Worm (Caenorhabditis elegans) whole organism, L3 larva: ENCODE data around the gene gpa-2.

Experiments used
- R02D3.7 ChIP-seq: fragments of 150-350 bp; optimal IDR thresholded peaks from 2 replicates; lab custom pipeline; 2014; ENCODE audit warnings: missing biosample characterization, missing genetic modification characterization
- ama-1 ChIP-seq: fragments of 150-350 bp; optimal IDR thresholded peaks from 2 replicates; lab custom pipeline; 2018
- ceh-28 ChIP-seq: fragments of 150-350 bp; optimal IDR thresholded peaks from 2 replicates; lab custom pipeline; 2014; ENCODE audit warnings: missing biosample characterization, missing genetic modification reagents, missing genetic modification characterization
- ceh-82 ChIP-seq: fragments of 150-350 bp; optimal IDR thresholded peaks from 2 replicates; lab custom pipeline; 2014; ENCODE audit warnings: missing biosample characterization, missing genetic modification characterization
- ceh-9 ChIP-seq: sonication (generic microtip); optimal IDR thresholded peaks from 2 replicates; lab custom pipeline; 2018; ENCODE audit warnings: missing biosample characterization, missing genetic modification characterization
- daf-12 ChIP-seq: fragments of 150-350 bp; optimal IDR thresholded peaks from 2 replicates; lab custom pipeline; 2014; ENCODE audit warnings: missing biosample characterization, missing genetic modification reagents, missing genetic modification characterization
- egl-5 ChIP-seq: fragments of 150-350 bp; optimal IDR thresholded peaks from 2 replicates; lab custom pipeline; 2017; ENCODE audit warnings: missing biosample characterization, missing genetic modification reagents, missing genetic modification characterization, inconsistent platforms
- elt-2 ChIP-seq: sonication (generic microtip); optimal IDR thresholded peaks from 2 replicates; lab custom pipeline; 2016; ENCODE audit warnings: missing genetic modification reagents, mild to moderate bottlenecking, missing genetic modification characterization, missing compliant biosample characterization
- eor-1 ChIP-seq, 2 experiments: fragments of 150-350 bp; optimal IDR thresholded peaks; 2 replicates each; lab custom pipeline; 2014 to 2018; ENCODE audit warnings: missing biosample characterization in 2 of 2, missing genetic modification characterization in 2 of 2
- fkh-2 ChIP-seq: fragments of 150-350 bp; optimal IDR thresholded peaks from 2 replicates; lab custom pipeline; 2014; ENCODE audit warnings: missing biosample characterization, missing genetic modification reagents, missing genetic modification characterization
- fos-1 ChIP-seq: fragments of 150-350 bp; optimal IDR thresholded peaks from 2 replicates; lab custom pipeline; 2014; ENCODE audit warnings: missing biosample characterization, missing genetic modification characterization
- hmg-11 ChIP-seq: sonication (generic microtip); optimal IDR thresholded peaks from 2 replicates; lab custom pipeline; 2016; ENCODE audit warnings: missing genetic modification characterization, missing compliant biosample characterization
- lin-15B ChIP-seq: fragments of 150-350 bp; optimal IDR thresholded peaks from 2 replicates; lab custom pipeline; 2014; ENCODE audit warnings: missing biosample characterization, missing genetic modification characterization
- lin-39 ChIP-seq: fragments of 150-350 bp; optimal IDR thresholded peaks from 2 replicates; lab custom pipeline; 2018; ENCODE audit warnings: missing biosample characterization, missing genetic modification reagents, missing genetic modification characterization
- mdl-1 ChIP-seq: fragments of 150-350 bp; optimal IDR thresholded peaks from 2 replicates; lab custom pipeline; 2014; ENCODE audit warnings: missing biosample characterization, missing genetic modification characterization
- mml-1 ChIP-seq: fragments of 150-350 bp; sonication (generic microtip); optimal IDR thresholded peaks from 3 replicates; lab custom pipeline; 2014; ENCODE audit warnings: missing biosample characterization, missing genetic modification characterization
- nhr-11 ChIP-seq: fragments of 150-350 bp; optimal IDR thresholded peaks from 2 replicates; lab custom pipeline; 2014; ENCODE audit warnings: missing biosample characterization, missing genetic modification characterization
- nhr-12 ChIP-seq: fragments of 150-350 bp; optimal IDR thresholded peaks from 2 replicates; lab custom pipeline; 2014; ENCODE audit warnings: missing biosample characterization, missing genetic modification characterization
- nhr-25 ChIP-seq: sonication (generic microtip); optimal IDR thresholded peaks from 2 replicates; lab custom pipeline; 2017; ENCODE audit warnings: missing biosample characterization, missing genetic modification characterization
- nhr-28 ChIP-seq: fragments of 150-350 bp; optimal IDR thresholded peaks from 2 replicates; lab custom pipeline; 2014; ENCODE audit warnings: missing biosample characterization, missing genetic modification characterization
- nhr-43 ChIP-seq: sonication (generic microtip); optimal IDR thresholded peaks from 2 replicates; lab custom pipeline; 2016; ENCODE audit warnings: mild to moderate bottlenecking, missing genetic modification characterization, missing compliant biosample characterization; ENCODE audit not compliant: poor library complexity, severe bottlenecking
- pha-4 ChIP-seq: fragments of 150-350 bp; optimal IDR thresholded peaks from 2 replicates; lab custom pipeline; 2014; ENCODE audit warnings: missing biosample characterization, missing genetic modification reagents, missing genetic modification characterization
- pqm-1 ChIP-seq: fragments of 150-350 bp; optimal IDR thresholded peaks from 2 replicates; lab custom pipeline; 2017; ENCODE audit warnings: missing biosample characterization, missing genetic modification characterization, inconsistent platforms
- sea-2 ChIP-seq: fragments of 150-350 bp; sonication (generic microtip); optimal IDR thresholded peaks from 4 replicates; lab custom pipeline; 2014; ENCODE audit warnings: missing biosample characterization, missing genetic modification reagents, missing genetic modification characterization
- skn-1 ChIP-seq: fragments of 150-350 bp; optimal IDR thresholded peaks from 2 replicates; lab custom pipeline; 2014; ENCODE audit warnings: missing biosample characterization, missing genetic modification characterization
- snpc-4 ChIP-seq: fragments of 150-350 bp; optimal IDR thresholded peaks from 2 replicates; lab custom pipeline; 2014; ENCODE audit warnings: missing biosample characterization, missing genetic modification characterization
- zag-1 ChIP-seq: fragments of 150-350 bp; optimal IDR thresholded peaks from 2 replicates; lab custom pipeline; 2014; ENCODE audit warnings: missing biosample characterization, missing genetic modification characterization
- ztf-11 ChIP-seq: fragments of 150-350 bp; optimal IDR thresholded peaks from 2 replicates; lab custom pipeline; 2014; ENCODE audit warnings: missing biosample characterization, missing genetic modification characterization
- ztf-4 ChIP-seq: fragments of 150-350 bp; optimal IDR thresholded peaks from 2 replicates; lab custom pipeline; 2014; ENCODE audit warnings: missing biosample characterization, missing genetic modification characterization

gpa-2 gene

ce11 chrV:8375419-8375818 is 4.6 kb downstream of the gpa-2 start, which contains the start of gene F38E1.10:
F38E1.10 (minus strand) TSS chrV:8375519.
- no peak for TF ChIP-seq mml-1 (tag; lab: Kevin White, UChicago)
- no peak for TF ChIP-seq hmg-11 (tag; lab: Kevin White, UChicago)
- TF ChIP-seq ztf-11: no peak
- no peak for TF ChIP-seq nhr-11 (tag; lab: Kevin White, UChicago)
- TF ChIP-seq zag-1 (tag; lab: Kevin White, UChicago): no peak
- no peak for TF ChIP-seq sea-2 (GFP tag; lab: Kevin White, UChicago)
- no peak for TF ChIP-seq nhr-43 (tag; lab: Kevin White, UChicago)
- no peak for TF ChIP-seq ceh-28
- TF ChIP-seq ama-1 (lab: Kevin White, UChicago): no peak
- TF ChIP-seq egl-5 (tag; lab: Kevin White, UChicago): no peak
- no peak for TF ChIP-seq ceh-82 (tag; lab: Kevin White, UChicago)
- no peak for TF ChIP-seq daf-12 (tag; lab: Kevin White, UChicago)
- no peak for TF ChIP-seq lin-15B
- no peak for TF ChIP-seq nhr-25 (tag; lab: Kevin White, UChicago)
- no peak for TF ChIP-seq mdl-1

- no peak for TF ChIP-seq nhr-12 (tag; lab: Kevin White, UChicago)
- TF ChIP-seq skn-1 (tag; lab: Kevin White, UChicago): no peak
- no peak for TF ChIP-seq ama-1 (lab: Kevin White, UChicago)
Measured at ce11 chrV:8375849-8376248, 5.0 kb downstream of the gpa-2 start, which contains the start of gene F38E1.3. F38E1.3 (plus strand) TSS chrV:8376149.

ce11 chrV:8379206-8379605 is 8.4 kb downstream of the gpa-2 start, which contains the start of gene F52E1.5:
F52E1.5 (plus strand) TSS chrV:8379506.
- no peak for TF ChIP-seq ceh-9 (tag; lab: Kevin White, UChicago)
- TF ChIP-seq ztf-4 (tag; lab: Kevin White, UChicago): no peak

- no peak for TF ChIP-seq ztf-11
- no peak for TF ChIP-seq mdl-1
- TF ChIP-seq nhr-28: no peak
- TF ChIP-seq nhr-12 (tag; lab: Kevin White, UChicago): no peak
- TF ChIP-seq lin-39 (tag; lab: Kevin White, UChicago): no peak
- no peak for TF ChIP-seq eor-1 (tag; optimal IDR thresholded peaks at IDR 0.05; lab: Kevin White, UChicago)
- no peak for TF ChIP-seq nhr-25 (tag; lab: Kevin White, UChicago)
- TF ChIP-seq fos-1 (tag; lab: Kevin White, UChicago): no peak
- no peak for TF ChIP-seq ztf-4 (tag; lab: Kevin White, UChicago)
- no peak for TF ChIP-seq zag-1 (tag; lab: Kevin White, UChicago)
Measured at ce11 chrV:8380076-8380475, 9.3 kb downstream of the gpa-2 start.

ce11 chrV:8383716-8384115 is 12.9 kb downstream of the gpa-2 start, which contains the start of gene F52E1.14:
F52E1.14 (plus strand) TSS chrV:8383922.
- TF ChIP-seq fos-1 (tag; lab: Kevin White, UChicago) (no peak), nhr-28 (no peak), pqm-1 (tag; lab: Kevin White, UChicago) (peak; percentile 90), snpc-4 (tag; lab: Kevin White, UChicago) (no peak), pha-4 (tag; lab: Kevin White, UChicago) (peak; percentile 30), ceh-82 (tag; lab: Kevin White, UChicago) (no peak), elt-2 (tag; lab: Kevin White, UChicago) (peak; percentile 94)

ce11 chrV:8384809-8385208 is 14.0 kb downstream of the gpa-2 start:
- TF ChIP-seq fos-1 (tag; lab: Kevin White, UChicago): peak; percentile 47
- no peak for TF ChIP-seq fkh-2 (tag; lab: Kevin White, UChicago)

- TF ChIP-seq elt-2 (tag; lab: Kevin White, UChicago): peak; percentile 75
- no peak for TF ChIP-seq eor-1 (tag; optimal IDR thresholded peaks at IDR 0.05; lab: Kevin White, UChicago)
- no peak for TF ChIP-seq R02D3.7 (tag; lab: Kevin White, UChicago)
- TF ChIP-seq pqm-1 (tag; lab: Kevin White, UChicago): peak; percentile 55
- TF ChIP-seq, all 47 proteins: peak for 2
Measured at ce11 chrV:8385879-8386530, 15.2 kb downstream of the gpa-2 start, which contains the start of gene hsp-17. hsp-17 (minus strand) TSS chrV:8385929.
